Worm (Caenorhabditis elegans): Measurements from ENCODE around the gene R166.2.

The R166.2 gene

ce11 chrII:10557582-10557981 lies 20.1 kb upstream of the R166.2 start:
- TF ChIP-seq Y48G9A.11 (GFP tag; IDR thresholded peaks at IDR 0.05): 0 out of 2 replicates have a peak, but pooled peaks have one; percentile 38
- peak; percentile 34 for TF ChIP-seq aha-1 (tag)
- TF ChIP-seq madf-5 (GFP tag; IDR thresholded peaks at IDR 0.05): 0 out of 4 replicates have a peak, but pooled peaks of 1 of the 2 experiments have one; percentile 63

ce11 chrII:10557206-10557574 lies 19.7 kb upstream of the R166.2 start:
- TF ChIP-seq nhr-41 (GFP tag; IDR thresholded peaks at IDR 0.05) (no peak), dmd-6 (GFP tag; IDR thresholded peaks at IDR 0.05) (no peak; the same call in 1 of the 2 replicates), aly-2 (tag; optimal IDR thresholded peaks at IDR 0.05) (no peak), pqm-1 (tag; optimal IDR thresholded peaks at IDR 0.05) (peak; percentile 26), dve-1 (tag; optimal IDR thresholded peaks at IDR 0.05; ENCODE audit: insufficient read depth) (peak; percentile 85), daf-12 (tag; optimal IDR thresholded peaks at IDR 0.05) (no peak), rbr-2 (tag; optimal IDR thresholded peaks at IDR 0.05) (no peak), mxl-3 (GFP tag; optimal IDR thresholded peaks at IDR 0.05) (peak; percentile 2), nhr-102 (tag; optimal IDR thresholded peaks at IDR 0.05) (no peak), unc-62 (GFP tag; optimal IDR thresholded peaks at IDR 0.05 in 1 of 2) (peak in 1 of 2 experiments; percentile 70), unc-62 (tag; optimal IDR thresholded peaks at IDR 0.05) (no peak), nhr-25 (tag; optimal IDR thresholded peaks at IDR 0.05; ENCODE audit: borderline replicate concordance, insufficient read depth) (peak; percentile 6), sdz-12 (GFP tag; optimal IDR thresholded peaks at IDR 0.05) (no peak), aha-1 (tag) (no peak), lir-3 (tag; optimal IDR thresholded peaks at IDR 0.05) (no peak), tra-1 (GFP tag; IDR thresholded peaks at IDR 0.05) (0 out of 2 replicates have a peak, but pooled peaks have one; percentile 2), attf-4 (tag; optimal IDR thresholded peaks at IDR 0.05) (no peak), hlh-11 (tag; optimal IDR thresholded peaks at IDR 0.05) (peak; percentile 53), nhr-111 (GFP tag; optimal IDR thresholded peaks at IDR 0.05) (no peak), T20F7.1 (GFP tag; optimal IDR thresholded peaks at IDR 0.05) (peak; percentile 40), lin-13 (GFP tag; optimal IDR thresholded peaks at IDR 0.05) (no peak), hmg-1.1 (GFP tag; IDR thresholded peaks at IDR 0.05) (no peak), F37D6.2 (tag; optimal IDR thresholded peaks at IDR 0.05) (no peak), daf-16 (GFP tag; optimal IDR thresholded peaks at IDR 0.05) (no peak), daf-16 (tag; optimal IDR thresholded peaks at IDR 0.05) (peak; percentile 95), F26F4.8 (GFP tag; conservative IDR thresholded peaks at IDR 0.05) (no peak), Y105C5A.15 (GFP tag; IDR thresholded peaks at IDR 0.05) (no peak), nhr-77 (tag; optimal IDR thresholded peaks at IDR 0.05) (peak; percentile 25), ces-1 (GFP tag; optimal IDR thresholded peaks at IDR 0.05) (no peak), mdl-1 (tag; optimal IDR thresholded peaks at IDR 0.05) (peak in 1 of 2 experiments; percentile 68), hlh-30 (tag; optimal IDR thresholded peaks at IDR 0.05; ENCODE audit: insufficient read depth) (peak; percentile 94), mep-1 (tag; optimal IDR thresholded peaks at IDR 0.05) (peak; percentile 66), zip-11 (GFP tag; IDR thresholded peaks at IDR 0.05) (no peak), nhr-48 (tag; optimal IDR thresholded peaks at IDR 0.05) (peak; percentile 0), snpc-1.2 (GFP tag; IDR thresholded peaks at IDR 0.05) (no peak), duxl-1 (tag; optimal IDR thresholded peaks at IDR 0.05; ENCODE audit: poor library complexity) (no peak), lsy-2 (tag; optimal IDR thresholded peaks at IDR 0.05) (peak in 1 of 2 experiments; percentile 57), cey-2 (tag; optimal IDR thresholded peaks at IDR 0.05; ENCODE audit: borderline replicate concordance, insufficient read depth) (peak; percentile 38), lim-7 (GFP tag; IDR thresholded peaks at IDR 0.05) (no peak), nhr-28 (tag; optimal IDR thresholded peaks at IDR 0.05) (peak; percentile 87), skn-1 (tag; optimal IDR thresholded peaks at IDR 0.05) (no peak), nhr-11 (tag; optimal IDR thresholded peaks at IDR 0.05) (peak; percentile 29), hif-1 (tag; optimal IDR thresholded peaks at IDR 0.05) (peak in 1 of 2 experiments; percentile 3), php-3 (GFP tag; IDR thresholded peaks at IDR 0.05) (no peak), madf-9 (GFP tag; conservative IDR thresholded peaks at IDR 0.05) (no peak), madf-5 (GFP tag; IDR thresholded peaks at IDR 0.05) (no peak), unc-130 (GFP tag; optimal IDR thresholded peaks at IDR 0.05) (no peak)
